Fruit fly (Drosophila melanogaster): ENCODE results near the gene CG4658.

The CG4658 gene

DNA sequence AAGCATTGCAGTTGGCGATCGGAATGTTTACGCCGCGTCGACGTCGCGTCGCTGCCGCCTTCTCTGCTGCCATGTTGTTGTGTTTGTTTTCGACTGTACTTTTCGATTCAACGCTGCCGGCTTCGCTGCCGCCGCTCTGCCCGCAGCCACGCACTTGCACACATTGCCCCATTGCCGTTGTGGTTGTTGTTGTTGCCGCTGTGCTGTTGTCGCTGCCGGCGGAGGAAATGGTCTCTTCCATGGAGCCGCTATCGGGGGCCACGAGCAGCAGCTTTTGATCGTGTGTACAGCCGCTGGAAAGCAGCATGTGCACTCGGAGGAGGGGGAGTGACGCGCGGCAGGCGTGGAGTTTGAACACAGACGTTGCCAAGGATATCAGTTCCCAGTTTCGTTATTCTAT lies 47.6 kb downstream of the CG4658 start (continued):
- TF ChIP-seq CG11294 (GFP tag; IDR thresholded peaks at IDR 0.05) (no peak), CG6808 (GFP tag; optimal IDR thresholded peaks at IDR 0.05) (no peak), Blimp-1 (GFP tag; optimal IDR thresholded peaks at IDR 0.05) (no peak), CG6792 (GFP tag; optimal IDR thresholded peaks at IDR 0.05) (no peak), CG32006 (GFP tag; optimal IDR thresholded peaks at IDR 0.05) (no peak), Hr38 (GFP tag; optimal IDR thresholded peaks at IDR 0.05) (no peak), CG8632 (GFP tag; optimal IDR thresholded peaks at IDR 0.05) (no peak), CG10669 (GFP tag; optimal IDR thresholded peaks at IDR 0.05) (no peak), Met (GFP tag; optimal IDR thresholded peaks at IDR 0.05) (no peak), CG8119 (GFP tag; IDR thresholded peaks at IDR 0.05) (no peak), Sox14 (GFP tag; optimal IDR thresholded peaks at IDR 0.05) (no peak), CG10631 (GFP tag; optimal IDR thresholded peaks at IDR 0.05) (no peak)

dm6 chr2L:10009293-10009695 lies 52.4 kb downstream of the CG4658 start, which contains the start of gene Trp1:
Gene Trp1, plus strand, starts transcription at chr2L:10009381.
- peak; percentile 33 for TF ChIP-seq CG10669 (GFP tag; optimal IDR thresholded peaks at IDR 0.05)
- no peak for TF ChIP-seq Gug (GFP tag; IDR thresholded peaks at IDR 0.05)
- TF ChIP-seq acj6 (GFP tag; optimal IDR thresholded peaks at IDR 0.05) = no peak
- peak; percentile 28 for TF ChIP-seq Eip78C (GFP tag)
- no peak for TF ChIP-seq CG8632 (GFP tag; optimal IDR thresholded peaks at IDR 0.05)
- TF ChIP-seq salr (GFP tag; optimal IDR thresholded peaks at IDR 0.05) = peak in 1 of 2 experiments; percentile 6
- TF ChIP-seq Ets96B (tag; optimal IDR thresholded peaks at IDR 0.05) = peak; percentile 33
- no peak for TF ChIP-seq CG11762 (GFP tag; optimal IDR thresholded peaks at IDR 0.05; ENCODE audit: insufficient read depth)
- no peak for TF ChIP-seq CG1621 (tag; optimal IDR thresholded peaks at IDR 0.05)
- no peak for TF ChIP-seq Met (GFP tag; optimal IDR thresholded peaks at IDR 0.05)
- TF ChIP-seq Smox (GFP tag; optimal IDR thresholded peaks at IDR 0.05) = no peak
- no peak for TF ChIP-seq CG3919 (GFP tag; optimal IDR thresholded peaks at IDR 0.05)
- TF ChIP-seq ss (GFP tag; optimal IDR thresholded peaks at IDR 0.05) = peak; percentile 30 to 57
- peak; percentile 46 for TF ChIP-seq CG15336 (GFP tag; IDR thresholded peaks at IDR 0.05)
- TF ChIP-seq CG3032 (tag; optimal IDR thresholded peaks at IDR 0.05) = peak; percentile 9
- TF ChIP-seq Sox102F (GFP tag; optimal IDR thresholded peaks at IDR 0.05) = no peak
- no peak for TF ChIP-seq CG11902 (GFP tag; optimal IDR thresholded peaks at IDR 0.05)
- no peak for TF ChIP-seq Hr4 (GFP tag; optimal IDR thresholded peaks at IDR 0.05)
- peak; percentile 84 for TF ChIP-seq CG9139 (GFP tag; optimal IDR thresholded peaks at IDR 0.05)
- no peak for TF ChIP-seq CG10631 (GFP tag; optimal IDR thresholded peaks at IDR 0.05)
- no peak for TF ChIP-seq topi (GFP tag; optimal IDR thresholded peaks at IDR 0.05)
- TF ChIP-seq Sox14 (GFP tag; optimal IDR thresholded peaks at IDR 0.05) = peak; percentile 4
- TF ChIP-seq CG6163 (GFP tag; IDR thresholded peaks at IDR 0.05) = peak; percentile 64; the same call in 1 of the 3 replicates
- TF ChIP-seq CG6808 (GFP tag; optimal IDR thresholded peaks at IDR 0.05) = peak; percentile 44
- TF ChIP-seq lz (GFP tag; optimal IDR thresholded peaks at IDR 0.05) = no peak
- TF ChIP-seq CG8119 (GFP tag; IDR thresholded peaks at IDR 0.05) = peak; percentile 60; the same call in 2 of the 3 replicates
- no peak for TF ChIP-seq CG4318 (GFP tag; optimal IDR thresholded peaks at IDR 0.05)
- TF ChIP-seq fd85E (GFP tag; optimal IDR thresholded peaks at IDR 0.05) = no peak
- TF ChIP-seq Eip75B (GFP tag; optimal IDR thresholded peaks at IDR 0.05) = no peak
- no peak for TF ChIP-seq CG32006 (GFP tag; optimal IDR thresholded peaks at IDR 0.05)
- TF ChIP-seq pdm3 (GFP tag; optimal IDR thresholded peaks at IDR 0.05) = no peak
- TF ChIP-seq eg (GFP tag; IDR thresholded peaks at IDR 0.05) = peak; percentile 68; the same call in 1 of the 3 replicates
- no peak for TF ChIP-seq vri (GFP tag; optimal IDR thresholded peaks at IDR 0.05)
- TF ChIP-seq CG6276 (GFP tag; optimal IDR thresholded peaks at IDR 0.05) = peak; percentile 64
